Worm (Caenorhabditis elegans): ENCODE results near the gene old-2.

ce11 chrII:9829108-9829507 is 20.3 kb downstream of the old-2 start, which contains the start of gene ZK938.1:
- TF ChIP-seq pha-4 (tag; optimal IDR thresholded peaks at IDR 0.05) (no peak), nhr-76 (tag; optimal IDR thresholded peaks at IDR 0.05) (no peak), unc-62 (GFP tag; optimal IDR thresholded peaks at IDR 0.05) (no peak), snpc-4 (tag; optimal IDR thresholded peaks at IDR 0.05) (no peak), mdl-1 (tag; optimal IDR thresholded peaks at IDR 0.05) (no peak), R02D3.7 (tag; optimal IDR thresholded peaks at IDR 0.05) (no peak), jun-1 (tag; optimal IDR thresholded peaks at IDR 0.05) (no peak), nhr-77 (tag; optimal IDR thresholded peaks at IDR 0.05) (no peak)

Measured in whole organism, L3 larva.